Comparison of ENCODE assay signal across 1 fruit fly cellular context in genomic region chr2L:12644301-12644700, dm6.
TF ChIP-seq lines count a peak whose summit lies in the region.

No protein-coding gene starts in this region.

TF ChIP-seq in whole organism, embryonic, 481 proteins besides CTCF, POLR2A, EP300 and RAD21 (continued from another document and continues in another):
- TF ChIP-seq tap (tag; optimal IDR thresholded peaks at IDR 0.05; lab: Kevin White, UChicago) (peak; percentile 25), Dbx (GFP tag; IDR thresholded peaks at IDR 0.05; lab: Robert Waterston, UW) (no peak), Fer1 (GFP tag; optimal IDR thresholded peaks at IDR 0.05; lab: Kevin White, UChicago) (no peak), sob (GFP tag; IDR thresholded peaks at IDR 0.05; lab: Robert Waterston, UW) (no peak), CG43689 (GFP tag; IDR thresholded peaks at IDR 0.05; lab: Robert Waterston, UW) (no peak), bigmax (GFP tag; optimal IDR thresholded peaks at IDR 0.05; lab: Kevin White, UChicago) (no peak), az2 (GFP tag; optimal IDR thresholded peaks at IDR 0.05; lab: Kevin White, UChicago) (peak; percentile 15), Taf1 (GFP tag; IDR thresholded peaks at IDR 0.05; lab: Robert Waterston, UW) (no peak), Mes4 (GFP tag; optimal IDR thresholded peaks at IDR 0.05; lab: Kevin White, UChicago) (no peak), bsh (GFP tag; optimal IDR thresholded peaks at IDR 0.05; lab: Kevin White, UChicago) (peak in 1 of 2 experiments; percentile 47), en (GFP tag; optimal IDR thresholded peaks at IDR 0.05; lab: Kevin White, UChicago) (no peak), CG6272 (GFP tag; IDR thresholded peaks at IDR 0.05; lab: Robert Waterston, UW) (no peak), ab (GFP tag; optimal IDR thresholded peaks at IDR 0.05; lab: Kevin White, UChicago) (no peak), sd (tag; optimal IDR thresholded peaks at IDR 0.05; lab: Kevin White, UChicago) (no peak), kni (GFP tag; optimal IDR thresholded peaks at IDR 0.05; lab: Kevin White, UChicago) (no peak), CG12744 (GFP tag; optimal IDR thresholded peaks at IDR 0.05; lab: Kevin White, UChicago) (no peak), CG1529 (GFP tag; optimal IDR thresholded peaks at IDR 0.05; lab: Kevin White, UChicago) (no peak), stc (GFP tag; IDR thresholded peaks at IDR 0.05; lab: Robert Waterston, UW) (peak; percentile 50; the same call in 1 of the 2 replicates), CG18599 (GFP tag; optimal IDR thresholded peaks at IDR 0.05; lab: Kevin White, UChicago) (peak; percentile 57), prd (optimal IDR thresholded peaks at IDR 0.05; lab: Kevin White, UChicago) (no peak), prd (GFP tag; IDR thresholded peaks at IDR 0.05; lab: Robert Waterston, UW) (no peak), CG15011 (GFP tag; optimal IDR thresholded peaks at IDR 0.05; lab: Kevin White, UChicago) (no peak), CG11723 (GFP tag; optimal IDR thresholded peaks at IDR 0.05; lab: Kevin White, UChicago) (no peak), NFAT (GFP tag; IDR thresholded peaks at IDR 0.05; lab: Robert Waterston, UW) (no peak), CG8281 (tag; optimal IDR thresholded peaks at IDR 0.05; lab: Kevin White, UChicago) (no peak), knrl (GFP tag; IDR thresholded peaks at IDR 0.05; lab: Robert Waterston, UW; ENCODE audit: partially characterized antibody) (no peak), CG10274 (GFP tag; optimal IDR thresholded peaks at IDR 0.05; lab: Kevin White, UChicago) (no peak), trem (tag; optimal IDR thresholded peaks at IDR 0.05; lab: Kevin White, UChicago) (no peak), CG31441 (GFP tag; IDR thresholded peaks at IDR 0.05; lab: Robert Waterston, UW) (0 out of 2 replicates have a peak, but pooled peaks have one; percentile 38), fru (optimal IDR thresholded peaks at IDR 0.05; lab: Kevin White, UChicago) (no peak), pan (optimal IDR thresholded peaks at IDR 0.05; lab: Kevin White, UChicago) (no peak), pan (GFP tag; optimal IDR thresholded peaks at IDR 0.05 in 1 of 2, IDR thresholded peaks at IDR 0.05 in 1 of 2) (no peak), Neu2 (GFP tag; optimal IDR thresholded peaks at IDR 0.05; lab: Kevin White, UChicago; ENCODE audit: borderline replicate concordance) (no peak), gro (GFP tag; optimal IDR thresholded peaks at IDR 0.05; lab: Kevin White, UChicago) (no peak), Bdp1 (GFP tag; optimal IDR thresholded peaks at IDR 0.05; lab: Kevin White, UChicago) (no peak), her (GFP tag; optimal IDR thresholded peaks at IDR 0.05; lab: Kevin White, UChicago) (no peak), CG9215 (GFP tag; IDR thresholded peaks at IDR 0.05; lab: Robert Waterston, UW) (no peak), CG3847 (GFP tag; IDR thresholded peaks at IDR 0.05; lab: Robert Waterston, UW) (no peak), lbe (GFP tag; optimal IDR thresholded peaks at IDR 0.05; lab: Kevin White, UChicago) (no peak), sim (GFP tag; IDR thresholded peaks at IDR 0.05; lab: Robert Waterston, UW) (no peak), CG4328 (GFP tag; optimal IDR thresholded peaks at IDR 0.05; lab: Kevin White, UChicago) (no peak), CG9609 (GFP tag; optimal IDR thresholded peaks at IDR 0.05; lab: Kevin White, UChicago) (no peak), ttk (GFP tag; IDR thresholded peaks at IDR 0.05; lab: Robert Waterston, UW) (no peak), CG1647 (GFP tag; optimal IDR thresholded peaks at IDR 0.05; lab: Kevin White, UChicago) (no peak), exex (tag; optimal IDR thresholded peaks at IDR 0.05; lab: Kevin White, UChicago) (peak; percentile 77), CG13296 (GFP tag; optimal IDR thresholded peaks at IDR 0.05; lab: Kevin White, UChicago) (no peak), Gug (GFP tag; IDR thresholded peaks at IDR 0.05; lab: Robert Waterston, UW) (no peak), row (GFP tag; IDR thresholded peaks at IDR 0.05; lab: Robert Waterston, UW) (peak; percentile 81), ro (GFP tag; IDR thresholded peaks at IDR 0.05; lab: Robert Waterston, UW) (no peak), shn (GFP tag; optimal IDR thresholded peaks at IDR 0.05; lab: Kevin White, UChicago) (no peak), CG9797 (GFP tag; optimal IDR thresholded peaks at IDR 0.05; lab: Kevin White, UChicago) (no peak), ara (GFP tag; IDR thresholded peaks at IDR 0.05; lab: Robert Waterston, UW) (no peak), hb (GFP tag; IDR thresholded peaks at IDR 0.05; lab: Robert Waterston, UW; ENCODE audit: partially characterized antibody) (no peak), CG16813 (GFP tag; IDR thresholded peaks at IDR 0.05; lab: Robert Waterston, UW; ENCODE audit: partially characterized antibody) (no peak), Lim3 (GFP tag; IDR thresholded peaks at IDR 0.05; lab: Robert Waterston, UW) (no peak), CG2678 (tag; optimal IDR thresholded peaks at IDR 0.05; lab: Kevin White, UChicago) (no peak), MESR4 (GFP tag; optimal IDR thresholded peaks at IDR 0.05; lab: Kevin White, UChicago) (no peak), CkIIα-i1 (GFP tag; IDR thresholded peaks at IDR 0.05; lab: Robert Waterston, UW) (no peak), CG4404 (GFP tag; IDR thresholded peaks at IDR 0.05; lab: Robert Waterston, UW) (no peak), dimm (GFP tag; IDR thresholded peaks at IDR 0.05; lab: Robert Waterston, UW) (no peak), CG4282 (GFP tag; optimal IDR thresholded peaks at IDR 0.05; lab: Kevin White, UChicago) (no peak), repo (GFP tag; optimal IDR thresholded peaks at IDR 0.05; lab: Kevin White, UChicago) (no peak), schlank (tag; optimal IDR thresholded peaks at IDR 0.05; lab: Kevin White, UChicago) (no peak), CG30431 (GFP tag; optimal IDR thresholded peaks at IDR 0.05; lab: Kevin White, UChicago) (no peak), Bteb2 (GFP tag; optimal IDR thresholded peaks at IDR 0.05; lab: Kevin White, UChicago) (no peak), grau (tag; optimal IDR thresholded peaks at IDR 0.05; lab: Kevin White, UChicago) (no peak), CG16779 (GFP tag; IDR thresholded peaks at IDR 0.05; lab: Robert Waterston, UW) (no peak), pita (GFP tag; optimal IDR thresholded peaks at IDR 0.05; lab: Kevin White, UChicago) (no peak), gcm2 (GFP tag; optimal IDR thresholded peaks at IDR 0.05; lab: Kevin White, UChicago) (no peak), CG15479 (GFP tag; optimal IDR thresholded peaks at IDR 0.05; lab: Kevin White, UChicago) (no peak), insv (GFP tag; optimal IDR thresholded peaks at IDR 0.05; lab: Kevin White, UChicago) (no peak), aop (GFP tag; IDR thresholded peaks at IDR 0.05; lab: Robert Waterston, UW) (no peak), mirr (GFP tag; optimal IDR thresholded peaks at IDR 0.05; lab: Kevin White, UChicago) (no peak), CG11695 (GFP tag; IDR thresholded peaks at IDR 0.05; lab: Robert Waterston, UW) (0 out of 3 replicates have a peak, but pooled peaks have one; percentile 9), CG10431 (GFP tag; optimal IDR thresholded peaks at IDR 0.05; lab: Kevin White, UChicago) (no peak), Awh (GFP tag; IDR thresholded peaks at IDR 0.05; lab: Robert Waterston, UW) (peak; percentile 11; the same call in 1 of the 2 replicates), Usf (GFP tag; optimal IDR thresholded peaks at IDR 0.05; lab: Kevin White, UChicago) (no peak), B-H1 (GFP tag; IDR thresholded peaks at IDR 0.05; lab: Robert Waterston, UW) (no peak), bab2 (GFP tag; optimal IDR thresholded peaks at IDR 0.05; lab: Kevin White, UChicago) (no peak), sima (GFP tag; optimal IDR thresholded peaks at IDR 0.05; lab: Kevin White, UChicago) (no peak), CG7928 (GFP tag; optimal IDR thresholded peaks at IDR 0.05; lab: Kevin White, UChicago) (no peak), CG15696 (tag; optimal IDR thresholded peaks at IDR 0.05; lab: Kevin White, UChicago) (no peak), crp (GFP tag; optimal IDR thresholded peaks at IDR 0.05; lab: Kevin White, UChicago) (no peak), CG18764 (GFP tag; optimal IDR thresholded peaks at IDR 0.05; lab: Kevin White, UChicago) (no peak), CG2202 (tag; optimal IDR thresholded peaks at IDR 0.05; lab: Kevin White, UChicago) (no peak), caup (GFP tag; optimal IDR thresholded peaks at IDR 0.05; lab: Kevin White, UChicago; ENCODE audit: severe bottlenecking) (peak; percentile 15), CG7963 (GFP tag; IDR thresholded peaks at IDR 0.05; lab: Robert Waterston, UW; ENCODE audit: partially characterized antibody) (no peak), pzg (GFP tag; optimal IDR thresholded peaks at IDR 0.05; lab: Kevin White, UChicago) (no peak), lilli (GFP tag; optimal IDR thresholded peaks at IDR 0.05; lab: Kevin White, UChicago) (no peak), Trl (optimal IDR thresholded peaks at IDR 0.05; lab: Kevin White, UChicago) (no peak), Trl (GFP tag; optimal IDR thresholded peaks at IDR 0.05; lab: Kevin White, UChicago) (no peak), CG12155 (GFP tag; optimal IDR thresholded peaks at IDR 0.05; lab: Kevin White, UChicago) (no peak), CG3995 (GFP tag; optimal IDR thresholded peaks at IDR 0.05; lab: Kevin White, UChicago) (no peak), CG2199 (GFP tag; IDR thresholded peaks at IDR 0.05; lab: Robert Waterston, UW) (no peak), seq (GFP tag; IDR thresholded peaks at IDR 0.05; lab: Robert Waterston, UW) (no peak), CG17361 (GFP tag; IDR thresholded peaks at IDR 0.05; lab: Robert Waterston, UW) (0 out of 3 replicates have a peak, but pooled peaks have one; percentile 28), Med (GFP tag; lab: Kevin White, UChicago) (no peak), Antp (GFP tag; optimal IDR thresholded peaks at IDR 0.05; lab: Kevin White, UChicago) (no peak), CG32772 (GFP tag; IDR thresholded peaks at IDR 0.05; lab: Robert Waterston, UW) (no peak), Ada2b (GFP tag; IDR thresholded peaks at IDR 0.05; lab: Robert Waterston, UW) (no peak), CG15269 (tag; optimal IDR thresholded peaks at IDR 0.05; lab: Kevin White, UChicago) (peak; percentile 35), vvl (GFP tag; IDR thresholded peaks at IDR 0.05; lab: Robert Waterston, UW) (peak; percentile 48; the same call in 1 of the 2 replicates), NfI (GFP tag; optimal IDR thresholded peaks at IDR 0.05; lab: Kevin White, UChicago) (no peak), CG33213 (GFP tag; optimal IDR thresholded peaks at IDR 0.05; lab: Kevin White, UChicago) (no peak), CG4360 (GFP tag; IDR thresholded peaks at IDR 0.05; lab: Robert Waterston, UW) (no peak), gfzf (GFP tag; optimal IDR thresholded peaks at IDR 0.05; lab: Kevin White, UChicago) (no peak), Spps (tag; optimal IDR thresholded peaks at IDR 0.05; lab: Kevin White, UChicago) (no peak), Atf-2 (GFP tag; optimal IDR thresholded peaks at IDR 0.05; lab: Kevin White, UChicago) (no peak), chif (GFP tag; optimal IDR thresholded peaks at IDR 0.05; lab: Kevin White, UChicago) (no peak), dan (GFP tag; IDR thresholded peaks at IDR 0.05; lab: Robert Waterston, UW) (no peak), Max (GFP tag; optimal IDR thresholded peaks at IDR 0.05; lab: Kevin White, UChicago) (no peak), CG18476 (GFP tag; optimal IDR thresholded peaks at IDR 0.05; lab: Kevin White, UChicago) (no peak), CG17328 (GFP tag; IDR thresholded peaks at IDR 0.05; lab: Robert Waterston, UW) (peak; percentile 49), ewg (GFP tag; optimal IDR thresholded peaks at IDR 0.05; lab: Kevin White, UChicago) (no peak), Ravus (GFP tag; IDR thresholded peaks at IDR 0.05; lab: Robert Waterston, UW) (no peak), CG34422 (GFP tag; IDR thresholded peaks at IDR 0.05; lab: Robert Waterston, UW) (no peak), CG4617 (GFP tag; optimal IDR thresholded peaks at IDR 0.05; lab: Kevin White, UChicago; ENCODE audit: borderline replicate concordance) (no peak), Atf6 (GFP tag; IDR thresholded peaks at IDR 0.05; lab: Robert Waterston, UW) (peak; percentile 45; the same call in 1 of the 2 replicates), CG10321 (GFP tag; IDR thresholded peaks at IDR 0.05; lab: Robert Waterston, UW) (no peak), zen (tag; optimal IDR thresholded peaks at IDR 0.05; lab: Kevin White, UChicago) (no peak), CG30020 (tag; optimal IDR thresholded peaks at IDR 0.05; lab: Kevin White, UChicago) (no peak), CG18262 (tag; optimal IDR thresholded peaks at IDR 0.05; lab: Kevin White, UChicago) (peak; percentile 53), H2.0 (GFP tag; IDR thresholded peaks at IDR 0.05; lab: Robert Waterston, UW) (peak; percentile 45; the same call in 1 of the 2 replicates), pfk (GFP tag; optimal IDR thresholded peaks at IDR 0.05; lab: Kevin White, UChicago) (no peak), corto (GFP tag; optimal IDR thresholded peaks at IDR 0.05; lab: Kevin White, UChicago) (no peak), Elba2 (GFP tag; optimal IDR thresholded peaks at IDR 0.05; lab: Kevin White, UChicago) (no peak), salm (tag; optimal IDR thresholded peaks at IDR 0.05; lab: Kevin White, UChicago) (no peak), Dip3 (GFP tag; optimal IDR thresholded peaks at IDR 0.05; lab: Kevin White, UChicago) (no peak), maf-S (GFP tag; optimal IDR thresholded peaks at IDR 0.05; lab: Kevin White, UChicago) (no peak), gce (GFP tag; IDR thresholded peaks at IDR 0.05; lab: Robert Waterston, UW) (no peak), dmrt99B (tag; optimal IDR thresholded peaks at IDR 0.05; lab: Kevin White, UChicago) (peak; percentile 36), CG12219 (GFP tag; optimal IDR thresholded peaks at IDR 0.05; lab: Kevin White, UChicago) (no peak), Ptx1 (GFP tag; IDR thresholded peaks at IDR 0.05; lab: Robert Waterston, UW) (peak; percentile 42), Atf3 (GFP tag; optimal IDR thresholded peaks at IDR 0.05; lab: Kevin White, UChicago) (no peak), CG10959 (GFP tag; IDR thresholded peaks at IDR 0.05; lab: Robert Waterston, UW) (no peak), Chrac-16 (GFP tag; optimal IDR thresholded peaks at IDR 0.05; lab: Kevin White, UChicago) (no peak), Asciz (GFP tag; optimal IDR thresholded peaks at IDR 0.05; lab: Kevin White, UChicago) (no peak), CG31224 (GFP tag; IDR thresholded peaks at IDR 0.05; lab: Robert Waterston, UW) (no peak), Oli (tag; optimal IDR thresholded peaks at IDR 0.05; lab: Kevin White, UChicago) (peak; percentile 15), CG10209 (GFP tag; optimal IDR thresholded peaks at IDR 0.05; lab: Kevin White, UChicago) (peak; percentile 31)
